Worm (Caenorhabditis elegans) whole organism, L4 larva: Measurements from ENCODE around the gene nasp-1.
A peak's percentile ranks its signal among the peaks of the same experiment; 100 is the strongest.

Experiments
- D1046.2 ChIP-seq: fragments of 200-800 bp; sonication (Bioruptor generic); IDR thresholded peaks from 2 replicates; pipeline ENCODE4 v1.3.6; 2022; ENCODE audit warnings: missing genetic modification characterization, missing compliant biosample characterization
- F10B5.3 ChIP-seq: sonication (generic microtip); optimal IDR thresholded peaks from 2 replicates; lab custom pipeline; 2016; ENCODE audit warnings: mild to moderate bottlenecking, missing genetic modification characterization, missing compliant biosample characterization
- F44E2.7 ChIP-seq: fragments of 200-800 bp; sonication (Bioruptor generic); IDR thresholded peaks from 2 replicates; pipeline ENCODE4 v2.1.2; 2022; ENCODE audit warnings: missing genetic modification characterization, missing compliant biosample characterization
- T20F7.1 ChIP-seq: fragments of 200-800 bp; sonication (Bioruptor generic); optimal IDR thresholded peaks from 2 replicates; lab custom pipeline; 2018; ENCODE audit warnings: mild to moderate bottlenecking, missing genetic modification characterization, missing compliant biosample characterization
- T26A8.4 ChIP-seq: fragments of 200-800 bp; sonication (Bioruptor generic); IDR thresholded peaks from 2 replicates; pipeline ENCODE4 v1.3.6; 2022; ENCODE audit warnings: missing genetic modification characterization, missing compliant biosample characterization
- aha-1 ChIP-seq: fragments of 150-350 bp; peaks from one replicate; lab custom pipeline; 2014; ENCODE audit warnings: missing biosample characterization, missing genetic modification characterization
- aly-2 ChIP-seq: sonication (generic microtip); optimal IDR thresholded peaks from 2 replicates; lab custom pipeline; 2018; ENCODE audit warnings: missing biosample characterization, missing genetic modification characterization
- ama-1 ChIP-seq: fragments of 150-350 bp; optimal IDR thresholded peaks from 2 replicates; lab custom pipeline; 2014; ENCODE audit warnings: inconsistent platforms, mixed read lengths
- arid-1 ChIP-seq: fragments of 200-800 bp; sonication (Bioruptor generic); conservative IDR thresholded peaks from 2 replicates; pipeline ENCODE4 v1.3.6; 2022; ENCODE audit warnings: missing genetic modification reagents, missing genetic modification characterization, missing compliant biosample characterization
- ceh-20 ChIP-seq: fragments of 200-800 bp; sonication (Bioruptor generic); IDR thresholded peaks from 2 replicates; pipeline ENCODE4 v1.3.6; 2022; ENCODE audit warnings: missing genetic modification reagents, missing genetic modification characterization, missing compliant biosample characterization
- ceh-32 ChIP-seq: sonication (generic microtip); optimal IDR thresholded peaks from 2 replicates; lab custom pipeline; 2016; ENCODE audit warnings: mild to moderate bottlenecking, missing genetic modification characterization, missing compliant biosample characterization; ENCODE audit not compliant: poor library complexity
- ctbp-1 ChIP-seq: fragments of 200-800 bp; sonication (Bioruptor generic); IDR thresholded peaks from 2 replicates; pipeline ENCODE4 v1.3.6; 2022; ENCODE audit warnings: missing genetic modification reagents, missing genetic modification characterization, missing compliant biosample characterization
- daf-19 ChIP-seq: fragments of 200-800 bp; sonication (Bioruptor generic); conservative IDR thresholded peaks from 2 replicates; pipeline ENCODE4 v1.3.6; 2022; ENCODE audit warnings: missing genetic modification characterization, missing compliant biosample characterization
- dmd-6 ChIP-seq: fragments of 200-800 bp; sonication (Bioruptor generic); IDR thresholded peaks from 2 replicates; pipeline ENCODE4 v1.3.6; 2022; ENCODE audit warnings: missing genetic modification reagents, missing genetic modification characterization, missing compliant biosample characterization
- dmd-8 ChIP-seq: fragments of 200-800 bp; sonication (Bioruptor generic); IDR thresholded peaks from 2 replicates; pipeline ENCODE4 v1.3.6; 2022; ENCODE audit warnings: missing genetic modification characterization, missing compliant biosample characterization
- dmd-9 ChIP-seq: fragments of 200-800 bp; sonication (Bioruptor generic); IDR thresholded peaks from 2 replicates; pipeline ENCODE4 v1.3.6; 2022; ENCODE audit warnings: missing genetic modification reagents, missing genetic modification characterization, missing compliant biosample characterization
- fkh-10 ChIP-seq: fragments of 150-350 bp; optimal IDR thresholded peaks from 2 replicates; lab custom pipeline; 2014; ENCODE audit warnings: missing biosample characterization, missing genetic modification reagents, missing genetic modification characterization
- hlh-11 ChIP-seq: fragments of 200-800 bp; sonication (Bioruptor generic); optimal IDR thresholded peaks from 2 replicates; lab custom pipeline; 2018; ENCODE audit warnings: mild to moderate bottlenecking, missing genetic modification characterization, missing compliant biosample characterization
- lim-7 ChIP-seq: fragments of 200-800 bp; sonication (Bioruptor generic); IDR thresholded peaks from 2 replicates; pipeline ENCODE4 v1.3.6; 2022; ENCODE audit warnings: missing genetic modification characterization, missing compliant biosample characterization
- lin-1 ChIP-seq: fragments of 200-800 bp; sonication (Bioruptor generic); IDR thresholded peaks from 2 replicates; pipeline ENCODE4 v1.3.6; 2022; ENCODE audit warnings: missing genetic modification reagents, missing genetic modification characterization, missing compliant biosample characterization
- lin-29 ChIP-seq: fragments of 200-800 bp; sonication (Bioruptor generic); IDR thresholded peaks from 2 replicates; pipeline ENCODE4 v1.3.6; 2022; ENCODE audit warnings: missing genetic modification reagents, missing genetic modification characterization, missing compliant biosample characterization
- lsy-2 ChIP-seq, 2 experiments: fragments of 150-350 bp in 1 of 2; sonication (generic microtip) in 1 of 2; optimal IDR thresholded peaks; 2 replicates each; lab custom pipeline; 2014 to 2017; ENCODE audit warnings: missing biosample characterization in 2 of 2, missing genetic modification characterization in 2 of 2
- mdt-29 ChIP-seq: fragments of 200-800 bp; sonication (Bioruptor generic); IDR thresholded peaks from 2 replicates; pipeline ENCODE4 v1.3.6; 2022; ENCODE audit warnings: missing genetic modification reagents, missing genetic modification characterization, missing compliant biosample characterization
- nhr-10 ChIP-seq: fragments of 150-350 bp; optimal IDR thresholded peaks from 2 replicates; lab custom pipeline; 2014; ENCODE audit warnings: missing biosample characterization, missing genetic modification characterization
- nhr-25 ChIP-seq: sonication (generic microtip); optimal IDR thresholded peaks from 2 replicates; lab custom pipeline; 2017; ENCODE audit warnings: missing genetic modification characterization, mild to moderate bottlenecking, missing compliant biosample characterization, antibody characterized with exemption, moderate library complexity, borderline replicate concordance; ENCODE audit not compliant: insufficient read depth
- nhr-76 ChIP-seq: fragments of 150-350 bp; optimal IDR thresholded peaks from 2 replicates; lab custom pipeline; 2014; ENCODE audit warnings: missing biosample characterization, missing genetic modification characterization
- pha-4 ChIP-seq, 2 experiments: fragments of 150-350 bp in 1 of 2; fragments of 200-800 bp in 1 of 2; sonication (Bioruptor generic) in 1 of 2; IDR thresholded peaks in 1 of 2; optimal IDR thresholded peaks in 1 of 2; 2 replicates each; pipeline versions ENCODE4 v1.3.6 to Lab custom; 2014 to 2022; ENCODE audit warnings: missing genetic modification characterization in 2 of 2, missing genetic modification reagents in 2 of 2, missing biosample characterization in 1 of 2, missing compliant biosample characterization in 1 of 2
- rbr-2 ChIP-seq: sonication (generic microtip); optimal IDR thresholded peaks from 2 replicates; lab custom pipeline; 2016; ENCODE audit warnings: missing genotype, missing genetic modification characterization, missing compliant biosample characterization
- saeg-2 ChIP-seq: fragments of 200-800 bp; sonication (Bioruptor generic); IDR thresholded peaks from 2 replicates; pipeline ENCODE4 v1.3.6; 2022; ENCODE audit warnings: missing genetic modification reagents, missing genetic modification characterization, missing compliant biosample characterization
- set-16 ChIP-seq: fragments of 200-800 bp; sonication (Bioruptor generic); IDR thresholded peaks from 2 replicates; pipeline ENCODE4 v1.3.6; 2022; ENCODE audit warnings: missing genetic modification reagents, missing genetic modification characterization, missing compliant biosample characterization
- skn-1 ChIP-seq: fragments of 150-350 bp; optimal IDR thresholded peaks from 2 replicates; lab custom pipeline; 2014; ENCODE audit warnings: missing biosample characterization, missing genetic modification characterization
- snpc-4 ChIP-seq: fragments of 150-350 bp; optimal IDR thresholded peaks from 2 replicates; lab custom pipeline; 2014; ENCODE audit warnings: missing biosample characterization, missing genetic modification characterization
- spr-3 ChIP-seq: fragments of 200-800 bp; sonication (Bioruptor generic); optimal IDR thresholded peaks from 2 replicates; lab custom pipeline; 2018; ENCODE audit warnings: mild to moderate bottlenecking, missing genetic modification characterization, missing compliant biosample characterization
- tag-97 ChIP-seq: fragments of 200-800 bp; sonication (Bioruptor generic); IDR thresholded peaks from 2 replicates; pipeline ENCODE4 v1.3.6; 2022; ENCODE audit warnings: missing genetic modification characterization, missing compliant biosample characterization
- tra-1 ChIP-seq: fragments of 200-800 bp; sonication (Bioruptor generic); IDR thresholded peaks from 2 replicates; pipeline ENCODE4 v1.3.6; 2022; ENCODE audit warnings: missing genetic modification reagents, missing genetic modification characterization, missing compliant biosample characterization
- unc-130 ChIP-seq: sonication (generic microtip); optimal IDR thresholded peaks from 2 replicates; lab custom pipeline; 2016; ENCODE audit warnings: missing genetic modification reagents, missing genetic modification characterization, missing compliant biosample characterization
- zip-11 ChIP-seq: fragments of 200-800 bp; sonication (Bioruptor generic); IDR thresholded peaks from 2 replicates; pipeline ENCODE4 v1.3.6; 2022; ENCODE audit warnings: missing genetic modification characterization, missing compliant biosample characterization
- ztf-11 ChIP-seq: fragments of 150-350 bp; optimal IDR thresholded peaks from 2 replicates; lab custom pipeline; 2014; ENCODE audit warnings: missing biosample characterization, missing genetic modification characterization

nasp-1 gene

DNA sequence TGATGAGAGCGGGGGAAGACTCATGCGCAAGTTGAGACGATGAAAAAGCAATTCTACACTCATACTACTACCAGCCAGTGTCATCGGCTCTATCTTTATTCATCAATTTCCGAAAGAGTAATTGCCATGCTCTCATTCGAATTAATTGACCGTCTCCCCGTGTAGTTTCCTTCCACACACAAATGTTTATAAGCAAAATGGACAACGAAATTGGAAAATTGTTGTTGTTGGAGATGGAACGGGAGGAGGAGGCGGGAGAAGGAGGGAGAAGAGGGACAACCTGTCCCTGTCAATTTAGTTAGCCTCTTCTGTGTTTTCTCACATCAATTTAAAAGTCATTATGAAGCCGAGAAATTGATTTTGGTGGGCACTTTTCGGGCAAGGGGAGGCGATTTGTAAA lies 33.8 kb upstream of the nasp-1 start:
- TF ChIP-seq daf-19 (no peak), lim-7 (GFP tag; lab: Robert Waterston, UW) (no peak), aly-2 (no peak), F44E2.7 (GFP tag; lab: Robert Waterston, UW) (no peak), D1046.2 (no peak), rbr-2 (tag; lab: Kevin White, UChicago) (no peak), ceh-32 (tag; lab: Kevin White, UChicago) (no peak), dmd-8 (GFP tag; lab: Robert Waterston, UW) (no peak), dmd-9 (GFP tag; lab: Robert Waterston, UW) (no peak), ama-1 (lab: Kevin White, UChicago) (no peak)
- TF ChIP-seq, all 104 proteins: peak for 0

ce11 chrII:11076550-11076949 lies 29.9 kb upstream of the nasp-1 start:
- TF ChIP-seq T20F7.1 (GFP tag; lab: Kevin White, UChicago) (no peak), dmd-6 (GFP tag; lab: Robert Waterston, UW) (no peak), skn-1 (tag; lab: Kevin White, UChicago) (no peak), unc-130 (GFP tag; lab: Kevin White, UChicago) (no peak), pha-4 (GFP tag; IDR thresholded peaks at IDR 0.05; lab: Robert Waterston, UW) (no peak), pha-4 (tag; optimal IDR thresholded peaks at IDR 0.05; lab: Kevin White, UChicago) (no peak), zip-11 (GFP tag; lab: Robert Waterston, UW) (no peak), D1046.2 (no peak)

DNA sequence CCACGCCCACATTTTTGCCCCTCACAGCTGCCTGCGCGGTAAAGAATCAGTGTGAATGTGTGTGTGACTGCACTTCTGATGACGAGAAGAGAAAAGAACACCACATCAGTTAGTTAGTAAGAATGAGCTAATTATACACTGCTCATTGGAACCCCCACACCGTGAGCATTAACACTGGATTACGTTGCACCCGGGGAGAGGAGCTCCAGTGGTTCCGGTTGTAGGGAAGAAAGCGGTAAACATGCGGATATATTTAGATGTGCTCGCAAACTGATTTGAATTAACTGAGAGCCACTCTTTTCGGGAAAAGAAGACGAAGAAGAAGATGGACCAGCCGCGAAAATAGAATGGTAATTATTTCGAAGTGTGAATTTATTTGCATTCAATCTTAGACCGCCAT lies 19.6 kb upstream of the nasp-1 start:
- TF ChIP-seq arid-1 (GFP tag; lab: Robert Waterston, UW) (no peak), snpc-4 (no peak), ztf-11 (no peak), skn-1 (tag; lab: Kevin White, UChicago) (no peak), spr-3 (GFP tag; lab: Kevin White, UChicago) (no peak)

- TF ChIP-seq aha-1 (tag; lab: Kevin White, UChicago) = peak; percentile 64
- no peak for TF ChIP-seq ceh-20
Measured at ce11 chrII:11088137-11088536, 18.3 kb upstream of the nasp-1 start.

DNA sequence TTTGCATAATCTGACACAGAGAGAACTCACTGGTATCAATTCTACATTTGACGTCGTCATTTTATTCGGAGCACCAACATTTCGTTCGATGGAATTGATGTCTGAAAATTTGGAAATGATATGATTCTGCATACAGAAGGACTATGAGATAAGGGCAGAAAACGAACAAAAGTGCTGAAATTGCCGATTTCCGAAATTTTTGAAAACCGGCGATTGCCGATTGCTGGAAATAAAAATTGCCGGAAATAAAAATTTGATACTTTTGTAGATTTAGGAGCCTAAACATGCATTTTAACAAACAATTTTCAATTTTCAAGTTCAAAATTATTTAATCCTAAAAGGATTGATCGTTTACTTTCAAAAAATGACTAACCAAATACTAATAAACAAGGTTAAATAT lies 17.1 kb upstream of the nasp-1 start, which contains the start of gene unc-53:
unc-53 (minus strand) TSS at position 101 of the 400 bp plus-strand sequence.
- TF ChIP-seq arid-1 (GFP tag; lab: Robert Waterston, UW) (no peak), lin-29 (no peak), nhr-25 (no peak), hlh-11 (tag; lab: Kevin White, UChicago) (no peak), T26A8.4 (GFP tag; lab: Robert Waterston, UW) (no peak), fkh-10 (GFP tag; lab: Kevin White, UChicago) (no peak), F10B5.3 (tag; lab: Kevin White, UChicago) (no peak), saeg-2 (GFP tag; lab: Robert Waterston, UW) (no peak), ceh-20 (no peak), nhr-10 (tag; lab: Kevin White, UChicago) (no peak), snpc-4 (no peak), tra-1 (GFP tag; lab: Robert Waterston, UW) (no peak), ctbp-1 (GFP tag; lab: Robert Waterston, UW) (no peak), lin-1 (GFP tag; lab: Robert Waterston, UW) (no peak), nhr-76 (tag; lab: Kevin White, UChicago) (no peak), mdt-29 (GFP tag; lab: Robert Waterston, UW) (no peak), tag-97 (GFP tag; lab: Robert Waterston, UW) (no peak), lsy-2 (tag; optimal IDR thresholded peaks at IDR 0.05; lab: Kevin White, UChicago) (no peak), set-16 (no peak)
